Fruit fly (Drosophila melanogaster) whole organism, embryonic: ENCODE results near the gene spel1.

Experiments
- ATbp ChIP-seq: fragments of 200-800 bp; sonication (Bioruptor generic); optimal IDR thresholded peaks from 2 replicates; lab custom pipeline; 2017; ENCODE audit warnings: missing biosample characterization, mild to moderate bottlenecking, missing genetic modification characterization, missing genetic modification reagents
- Adf1 ChIP-seq: fragments of 200-800 bp; sonication (Bioruptor generic); IDR thresholded peaks from 2 replicates; pipeline ENCODE4 v1.3.6; 2022; ENCODE audit warnings: missing biosample characterization, missing genetic modification characterization
- Atf6 ChIP-seq: fragments of 200-800 bp; sonication (Bioruptor generic); IDR thresholded peaks from 2 replicates; pipeline ENCODE4 v1.3.6; 2022; ENCODE audit warnings: missing biosample characterization, missing genetic modification characterization
- CG10321 ChIP-seq: fragments of 200-800 bp; sonication (Bioruptor generic); IDR thresholded peaks from 2 replicates; pipeline ENCODE4 v1.3.6; 2022; ENCODE audit warnings: missing biosample characterization, missing genetic modification characterization
- CG10565 ChIP-seq: fragments of 200-800 bp; sonication (Bioruptor generic); optimal IDR thresholded peaks from 3 replicates; lab custom pipeline; 2016; ENCODE audit warnings: missing biosample characterization, mild to moderate bottlenecking, missing genetic modification characterization
- CG11695 ChIP-seq: fragments of 200-800 bp; sonication (Bioruptor generic); IDR thresholded peaks from 3 replicates; pipeline ENCODE4 v1.3.6; 2022; ENCODE audit warnings: missing biosample characterization, missing genetic modification characterization
- CG1233 ChIP-seq: fragments of 200-800 bp; sonication (Bioruptor generic); optimal IDR thresholded peaks from 4 replicates; lab custom pipeline; 2018; ENCODE audit warnings: missing biosample characterization, mild to moderate bottlenecking, missing genetic modification characterization
- CG13123 ChIP-seq: fragments of 200-800 bp; sonication (Bioruptor generic); optimal IDR thresholded peaks from 2 replicates; lab custom pipeline; 2016; ENCODE audit warnings: missing biosample characterization, missing genetic modification characterization
- CG13296 ChIP-seq: fragments of 200-800 bp; sonication (Bioruptor generic); optimal IDR thresholded peaks from 3 replicates; lab custom pipeline; 2018; ENCODE audit warnings: missing biosample characterization, mild to moderate bottlenecking, missing genetic modification characterization
- CG1602 ChIP-seq: fragments of 200-800 bp; sonication (Bioruptor generic); optimal IDR thresholded peaks from 3 replicates; lab custom pipeline; 2016; ENCODE audit warnings: missing biosample characterization, missing genetic modification characterization
- CG2202 ChIP-seq: fragments of 200-800 bp; sonication (Bioruptor generic); optimal IDR thresholded peaks from 2 replicates; lab custom pipeline; 2018; ENCODE audit warnings: missing biosample characterization, mild to moderate bottlenecking, missing genetic modification characterization
- CG2712 ChIP-seq: fragments of 200-800 bp; optimal IDR thresholded peaks from 3 replicates; lab custom pipeline; 2019; ENCODE audit warnings: missing biosample characterization, mild to moderate bottlenecking, missing genetic modification characterization, moderate library complexity
- CG2889 ChIP-seq: fragments of 200-800 bp; sonication (Bioruptor generic); IDR thresholded peaks from 3 replicates; pipeline ENCODE4 v1.3.6; 2022; ENCODE audit warnings: missing biosample characterization, missing genetic modification characterization
- CG3163 ChIP-seq: fragments of 200-800 bp; sonication (Bioruptor generic); optimal IDR thresholded peaks from 3 replicates; lab custom pipeline; 2016; ENCODE audit warnings: missing biosample characterization, missing genetic modification characterization
- CG3281 ChIP-seq: fragments of 200-800 bp; sonication (Bioruptor generic); optimal IDR thresholded peaks from 3 replicates; lab custom pipeline; 2017; ENCODE audit warnings: missing biosample characterization, mild to moderate bottlenecking, missing genetic modification characterization
- CG34376 ChIP-seq: fragments of 200-800 bp; sonication (Bioruptor generic); optimal IDR thresholded peaks from 2 replicates; lab custom pipeline; 2018; ENCODE audit warnings: missing biosample characterization, mild to moderate bottlenecking, missing genetic modification characterization
- CG4730 ChIP-seq: fragments of 200-800 bp; sonication (Bioruptor generic); IDR thresholded peaks from 2 replicates; pipeline ENCODE4 v1.3.6; 2022; ENCODE audit warnings: missing biosample characterization, missing genetic modification characterization
- CG6854 ChIP-seq: fragments of 200-800 bp; sonication (Bioruptor generic); optimal IDR thresholded peaks from 3 replicates; lab custom pipeline; 2017; ENCODE audit warnings: missing biosample characterization, mild to moderate bottlenecking, missing genetic modification characterization
- CG7271 ChIP-seq: fragments of 200-800 bp; sonication (Bioruptor generic); optimal IDR thresholded peaks from 2 replicates; lab custom pipeline; 2018; ENCODE audit warnings: missing biosample characterization, mild to moderate bottlenecking, missing genetic modification characterization, moderate library complexity
- CG9437 ChIP-seq: fragments of 200-800 bp; sonication (Bioruptor generic); optimal IDR thresholded peaks from 2 replicates; lab custom pipeline; 2018; ENCODE audit warnings: missing biosample characterization, mild to moderate bottlenecking, missing genetic modification characterization
- Camta ChIP-seq: fragments of 200-800 bp; sonication (Bioruptor generic); optimal IDR thresholded peaks from 2 replicates; lab custom pipeline; 2016; ENCODE audit warnings: missing biosample characterization, missing genetic modification characterization
- Oaz ChIP-seq: fragments of 200-800 bp; sonication (Bioruptor generic); IDR thresholded peaks from 2 replicates; pipeline ENCODE4 v1.3.6; 2022; ENCODE audit warnings: missing biosample characterization, missing genetic modification characterization
- Pdp1 ChIP-seq, 2 experiments: fragments of 200-800 bp; sonication (Bioruptor generic); optimal IDR thresholded peaks; 3 replicates each; lab custom pipeline; 2016; ENCODE audit warnings: missing biosample characterization in 2 of 2, missing genetic modification characterization in 2 of 2, mild to moderate bottlenecking in 1 of 2, moderate library complexity in 1 of 2
- Ravus ChIP-seq: fragments of 200-800 bp; sonication (Bioruptor generic); IDR thresholded peaks from 2 replicates; pipeline ENCODE4 v1.3.6; 2022; ENCODE audit warnings: missing biosample characterization, missing genetic modification characterization
- Xbp1 ChIP-seq: fragments of 200-800 bp; sonication (Bioruptor generic); optimal IDR thresholded peaks from 3 replicates; lab custom pipeline; 2016; ENCODE audit warnings: missing biosample characterization, mild to moderate bottlenecking, missing genetic modification characterization
- Xrp1 ChIP-seq: fragments of 200-800 bp; sonication (Bioruptor generic); IDR thresholded peaks from 2 replicates; pipeline ENCODE4 v1.3.6; 2022; ENCODE audit warnings: missing biosample characterization, missing genetic modification characterization
- bbx ChIP-seq: fragments of 200-800 bp; sonication (Bioruptor generic); IDR thresholded peaks from 2 replicates; pipeline ENCODE4 v1.3.6; 2022; ENCODE audit warnings: missing biosample characterization, missing genetic modification characterization; ENCODE audit not compliant: partially characterized antibody
- crc ChIP-seq: fragments of 200-800 bp; sonication (Bioruptor generic); optimal IDR thresholded peaks from 2 replicates; lab custom pipeline; 2016; ENCODE audit warnings: missing biosample characterization, missing genetic modification characterization
- dan ChIP-seq: fragments of 200-800 bp; sonication (Bioruptor generic); IDR thresholded peaks from 2 replicates; pipeline ENCODE4 v1.3.6; 2022; ENCODE audit warnings: missing biosample characterization, missing genetic modification characterization
- dmrt11E ChIP-seq: fragments of 200-800 bp; sonication (Bioruptor generic); optimal IDR thresholded peaks from 3 replicates; lab custom pipeline; 2018; ENCODE audit warnings: missing biosample characterization, mild to moderate bottlenecking, missing genetic modification characterization, moderate library complexity
- ftz-f1 ChIP-seq: fragments of 200-800 bp; sonication (Bioruptor generic); optimal IDR thresholded peaks from 2 replicates; lab custom pipeline; 2016; ENCODE audit warnings: missing biosample characterization, missing genetic modification characterization
- grau ChIP-seq: fragments of 200-800 bp; optimal IDR thresholded peaks from 3 replicates; lab custom pipeline; 2019; ENCODE audit warnings: missing biosample characterization, mild to moderate bottlenecking, missing genetic modification characterization, moderate library complexity
- grn ChIP-seq: fragments of 200-800 bp; sonication (Bioruptor generic); optimal IDR thresholded peaks from 3 replicates; lab custom pipeline; 2017; ENCODE audit warnings: missing biosample characterization, missing genetic modification characterization
- gsb ChIP-seq: fragments of 200-800 bp; sonication (Bioruptor generic); IDR thresholded peaks from 2 replicates; pipeline ENCODE4 v1.3.6; 2022; ENCODE audit warnings: missing biosample characterization, missing genetic modification characterization
- gsb-n ChIP-seq: fragments of 200-800 bp; sonication (Bioruptor generic); optimal IDR thresholded peaks from 3 replicates; lab custom pipeline; 2018; ENCODE audit warnings: missing biosample characterization, mild to moderate bottlenecking, missing genetic modification characterization
- ken ChIP-seq: fragments of 200-800 bp; sonication (Bioruptor generic); IDR thresholded peaks from 3 replicates; pipeline ENCODE4 v1.3.6; 2022; ENCODE audit warnings: missing biosample characterization, missing genetic modification characterization
- lov ChIP-seq, 2 experiments: fragments of 200-800 bp in 1 of 2; fragments of >200 bp in 1 of 2; sonication (Bioruptor generic) in 1 of 2; IDR thresholded peaks in 1 of 2; optimal IDR thresholded peaks in 1 of 2; 2 replicates in 1 of 2; 3 replicates in 1 of 2; pipeline versions ENCODE4 v1.3.6 to Lab custom; 2017 to 2022; ENCODE audit warnings: missing biosample characterization in 1 of 2, missing genetic modification characterization in 1 of 2
- mirr ChIP-seq: fragments of 200-800 bp; sonication (Bioruptor generic); optimal IDR thresholded peaks from 3 replicates; lab custom pipeline; 2018; ENCODE audit warnings: missing biosample characterization, mild to moderate bottlenecking, missing genetic modification characterization
- odd ChIP-seq: fragments of 200-800 bp; sonication (Bioruptor generic); optimal IDR thresholded peaks from 2 replicates; lab custom pipeline; 2017; ENCODE audit warnings: missing biosample characterization, mild to moderate bottlenecking, missing genetic modification characterization
- onecut ChIP-seq: fragments of 200-800 bp; sonication (Bioruptor generic); IDR thresholded peaks from 2 replicates; pipeline ENCODE4 v1.3.6; 2022; ENCODE audit warnings: missing biosample characterization, missing genetic modification characterization
- pzg ChIP-seq: fragments of 200-800 bp; sonication (Bioruptor generic); optimal IDR thresholded peaks from 3 replicates; lab custom pipeline; 2018; ENCODE audit warnings: missing biosample characterization, mild to moderate bottlenecking, missing genetic modification characterization, moderate library complexity
- rib ChIP-seq: fragments of 200-800 bp; sonication (Bioruptor generic); IDR thresholded peaks from 2 replicates; pipeline ENCODE4 v1.3.6; 2022; ENCODE audit warnings: missing biosample characterization, missing genetic modification characterization
- ro ChIP-seq: fragments of 200-800 bp; sonication (Bioruptor generic); IDR thresholded peaks from 2 replicates; pipeline ENCODE4 v1.3.6; 2022; ENCODE audit warnings: missing biosample characterization, missing genetic modification characterization
- sens ChIP-seq: fragments of 200-800 bp; sonication (Bioruptor generic); peaks from one replicate; lab custom pipeline; 2016; ENCODE audit warnings: missing biosample characterization, missing genetic modification characterization
- sens-2 ChIP-seq: fragments of 200-800 bp; sonication (Bioruptor generic); IDR thresholded peaks from 2 replicates; pipeline ENCODE4 v1.3.6; 2022; ENCODE audit warnings: missing biosample characterization, missing genetic modification characterization
- shn ChIP-seq: fragments of 200-800 bp; sonication (Bioruptor generic); optimal IDR thresholded peaks from 3 replicates; lab custom pipeline; 2016; ENCODE audit warnings: missing biosample characterization, missing genetic modification characterization
- slbo ChIP-seq: fragments of 200-800 bp; sonication (Bioruptor generic); IDR thresholded peaks from 2 replicates; pipeline ENCODE4 v1.3.6; 2022; ENCODE audit warnings: missing biosample characterization, missing genetic modification characterization
- sna ChIP-seq: fragments of 200-800 bp; sonication (Bioruptor generic); IDR thresholded peaks from 2 replicates; pipeline ENCODE4 v1.3.6; 2022; ENCODE audit warnings: missing biosample characterization, missing genetic modification characterization; ENCODE audit not compliant: partially characterized antibody
- ssp ChIP-seq: fragments of 200-800 bp; sonication (Bioruptor generic); IDR thresholded peaks from 2 replicates; pipeline ENCODE4 v1.3.6; 2022; ENCODE audit warnings: missing biosample characterization, missing genetic modification characterization
- sug ChIP-seq: fragments of 200-800 bp; optimal IDR thresholded peaks from 2 replicates; lab custom pipeline; 2019; ENCODE audit warnings: missing biosample characterization, mild to moderate bottlenecking, missing genetic modification characterization, moderate library complexity
- ttk ChIP-seq: fragments of 200-800 bp; sonication (Bioruptor generic); IDR thresholded peaks from 2 replicates; pipeline ENCODE4 v2.1.2; 2022; ENCODE audit warnings: missing biosample characterization, missing genetic modification characterization

Gene spel1

DNA sequence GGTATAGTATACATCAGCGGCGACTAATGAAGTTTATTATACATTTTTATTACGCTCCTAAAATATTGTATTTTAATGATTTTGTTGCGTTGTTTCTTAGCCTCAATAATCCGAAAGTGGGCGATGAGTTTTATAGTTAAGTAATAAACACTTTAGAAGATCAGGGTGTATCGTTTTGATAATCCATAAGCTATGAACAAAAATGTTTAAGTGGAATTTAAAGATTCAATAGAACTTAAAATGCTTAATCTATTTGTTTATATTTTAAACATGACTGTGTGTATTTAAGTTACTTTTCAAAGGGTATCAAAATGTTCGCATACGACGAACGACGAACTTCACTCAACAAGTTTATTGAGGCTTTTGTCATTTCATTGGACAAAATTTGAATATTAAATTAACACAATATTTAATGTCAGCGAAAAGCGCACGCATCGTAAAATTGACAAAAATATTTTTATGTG, 10.4 kb downstream of the spel1 start (continued):
- TF ChIP-seq CG2202: no peak
- TF ChIP-seq CG7271 (tag; lab: Kevin White, UChicago): no peak
- TF ChIP-seq shn (GFP tag; lab: Kevin White, UChicago): peak; percentile 31
- peak; percentile 80 for TF ChIP-seq ttk (GFP tag; lab: Robert Waterston, UW)
- peak; percentile 22 for TF ChIP-seq CG1233 (GFP tag; lab: Kevin White, UChicago)
- TF ChIP-seq CG34376 (GFP tag; lab: Kevin White, UChicago): no peak
- no peak for TF ChIP-seq mirr (GFP tag; lab: Kevin White, UChicago)
- peak; percentile 71 for TF ChIP-seq Oaz (GFP tag; lab: Robert Waterston, UW)
- TF ChIP-seq sens-2 (GFP tag; lab: Robert Waterston, UW): peak; percentile 41; the same call in 1 of the 2 replicates
- peak; percentile 81; the same call in 2 of the 3 replicates for TF ChIP-seq CG11695 (GFP tag; lab: Robert Waterston, UW)
- peak; percentile 38 for TF ChIP-seq Camta
- TF ChIP-seq Adf1 (GFP tag; lab: Robert Waterston, UW): no peak; the same call in 1 of the 2 replicates
- peak; percentile 33 for TF ChIP-seq CG13296 (GFP tag; lab: Kevin White, UChicago)
- TF ChIP-seq sens (GFP tag; lab: Kevin White, UChicago): peak; percentile 95
- TF ChIP-seq sug (tag; lab: Kevin White, UChicago): peak; percentile 59
- TF ChIP-seq pzg (GFP tag; lab: Kevin White, UChicago): no peak
- TF ChIP-seq CG1602 (GFP tag; lab: Kevin White, UChicago): peak; percentile 31
- peak; percentile 36 for TF ChIP-seq crc
- TF ChIP-seq rib (GFP tag; lab: Robert Waterston, UW): peak; percentile 59
- peak; percentile 35 for TF ChIP-seq CG3163 (GFP tag; lab: Kevin White, UChicago)
- 0 out of 2 replicates have a peak, but pooled peaks have one; percentile 40 for TF ChIP-seq CG10321 (GFP tag; lab: Robert Waterston, UW)
- peak; percentile 86 for TF ChIP-seq slbo
- TF ChIP-seq CG4730 (GFP tag; lab: Robert Waterston, UW): peak; percentile 53; the same call in 1 of the 2 replicates
- TF ChIP-seq dan: no peak
- peak; percentile 35; the same call in 1 of the 2 replicates for TF ChIP-seq onecut (GFP tag; lab: Robert Waterston, UW)
- peak; percentile 84 for TF ChIP-seq grau (tag; lab: Kevin White, UChicago)
- TF ChIP-seq Atf6 (GFP tag; lab: Robert Waterston, UW): peak; percentile 68; the same call in 1 of the 2 replicates
- no peak for TF ChIP-seq dmrt11E (tag; lab: Kevin White, UChicago)
- TF ChIP-seq Pdp1 (GFP tag; optimal IDR thresholded peaks at IDR 0.05; lab: Kevin White, UChicago): peak; percentile 22 to 63
- peak; percentile 66 for TF ChIP-seq CG9437 (GFP tag; lab: Kevin White, UChicago)
- peak; percentile 20 for TF ChIP-seq CG3281 (GFP tag; lab: Kevin White, UChicago)
- TF ChIP-seq odd (GFP tag; lab: Kevin White, UChicago): peak; percentile 34
- no peak for TF ChIP-seq lov (optimal IDR thresholded peaks at IDR 0.05; lab: Kevin White, UChicago)
- TF ChIP-seq lov (GFP tag; IDR thresholded peaks at IDR 0.05; lab: Robert Waterston, UW): no peak
- TF ChIP-seq ken: peak; percentile 61; the same call in 1 of the 3 replicates
- TF ChIP-seq CG13123: no peak
- TF ChIP-seq bbx (GFP tag; lab: Robert Waterston, UW): no peak
- TF ChIP-seq Ravus (GFP tag; lab: Robert Waterston, UW): peak; percentile 46
- TF ChIP-seq ATbp: peak; percentile 66
- peak; percentile 66; the same call in 2 of the 3 replicates for TF ChIP-seq CG2889 (GFP tag; lab: Robert Waterston, UW)
- peak; percentile 50 for TF ChIP-seq CG2712 (tag; lab: Kevin White, UChicago)
- peak; percentile 60 for TF ChIP-seq ssp (GFP tag; lab: Robert Waterston, UW)
- TF ChIP-seq gsb (GFP tag; lab: Robert Waterston, UW): peak; percentile 62
- no peak for TF ChIP-seq CG10565 (GFP tag; lab: Kevin White, UChicago)
- TF ChIP-seq ro (GFP tag; lab: Robert Waterston, UW): peak; percentile 42; the same call in 1 of the 2 replicates
- TF ChIP-seq ftz-f1: no peak
- TF ChIP-seq sna (GFP tag; lab: Robert Waterston, UW): no peak
- peak; percentile 8 for TF ChIP-seq Xbp1 (GFP tag; lab: Kevin White, UChicago)
- TF ChIP-seq Xrp1 (GFP tag; lab: Robert Waterston, UW): peak; percentile 66
- no peak for TF ChIP-seq grn (GFP tag; lab: Kevin White, UChicago)
- TF ChIP-seq gsb-n: no peak
- TF ChIP-seq CG6854 (GFP tag; lab: Kevin White, UChicago): no peak
